Worm (Caenorhabditis elegans): ENCODE results near the gene sek-6.

The sek-6 gene

ce11 chrX:10060475-10061011, 29.6 kb downstream of the sek-6 start, which contains the start of gene ZC373.3:
ZC373.3 (plus strand) TSS chrX:10060525.
- no peak for TF ChIP-seq nhr-237 (tag; optimal IDR thresholded peaks at IDR 0.05)
- no peak for TF ChIP-seq elt-3 (tag; optimal IDR thresholded peaks at IDR 0.05)
- TF ChIP-seq sptf-1 (tag; optimal IDR thresholded peaks at IDR 0.05), result no peak
- no peak for TF ChIP-seq unc-39 (tag; optimal IDR thresholded peaks at IDR 0.05)
- TF ChIP-seq lin-32 (GFP tag; optimal IDR thresholded peaks at IDR 0.05), result no peak

- TF ChIP-seq nhr-2 (tag; optimal IDR thresholded peaks at IDR 0.05) (no peak), drap-1 (GFP tag; optimal IDR thresholded peaks at IDR 0.05) (no peak), ceh-83 (GFP tag; optimal IDR thresholded peaks at IDR 0.05) (no peak), hlh-1 (tag; optimal IDR thresholded peaks at IDR 0.05) (peak; percentile 65)
Observed at ce11 chrX:10068468-10068867, 37.5 kb downstream of the sek-6 start.

ce11 chrX:10069692-10070091, 38.7 kb downstream of the sek-6 start, which contains the start of gene mlck-1:
mlck-1 (minus strand) TSS chrX:10069792.
- TF ChIP-seq tbx-8 (GFP tag; optimal IDR thresholded peaks at IDR 0.05) (no peak), hlh-1 (tag; optimal IDR thresholded peaks at IDR 0.05) (no peak), lsy-2 (tag; optimal IDR thresholded peaks at IDR 0.05) (no peak), nhr-76 (tag; optimal IDR thresholded peaks at IDR 0.05) (no peak), lin-32 (GFP tag; optimal IDR thresholded peaks at IDR 0.05) (no peak), ceh-43 (GFP tag; optimal IDR thresholded peaks at IDR 0.05) (no peak), ceh-83 (GFP tag; optimal IDR thresholded peaks at IDR 0.05) (no peak), lin-13 (tag; optimal IDR thresholded peaks at IDR 0.05) (no peak), flh-1 (GFP tag; optimal IDR thresholded peaks at IDR 0.05) (no peak), nhr-2 (tag; optimal IDR thresholded peaks at IDR 0.05) (no peak), unc-39 (tag; optimal IDR thresholded peaks at IDR 0.05) (no peak), sptf-1 (tag; optimal IDR thresholded peaks at IDR 0.05) (no peak)

- TF ChIP-seq ceh-39 (tag; optimal IDR thresholded peaks at IDR 0.05), result no peak
- TF ChIP-seq unc-120 (tag; optimal IDR thresholded peaks at IDR 0.05; ENCODE audit: poor library complexity, severe bottlenecking), result no peak
- no peak for TF ChIP-seq lsy-2 (tag; optimal IDR thresholded peaks at IDR 0.05)
- TF ChIP-seq unc-62 (GFP tag; optimal IDR thresholded peaks at IDR 0.05), result no peak
- no peak for TF ChIP-seq ham-2 (GFP tag; optimal IDR thresholded peaks at IDR 0.05)
- TF ChIP-seq tbx-8 (GFP tag; optimal IDR thresholded peaks at IDR 0.05), result no peak
- no peak for TF ChIP-seq zip-8 (tag; optimal IDR thresholded peaks at IDR 0.05)
- no peak for TF ChIP-seq lin-13 (tag; optimal IDR thresholded peaks at IDR 0.05)
- TF ChIP-seq ceh-43 (GFP tag; optimal IDR thresholded peaks at IDR 0.05), result no peak
- no peak for TF ChIP-seq elt-3 (tag; optimal IDR thresholded peaks at IDR 0.05)
Observed at ce11 chrX:10074233-10074632, 43.3 kb downstream of the sek-6 start, which contains the start of gene ZC373.5. ZC373.5 (minus strand) TSS chrX:10074391.

ce11 chrX:10074988-10075387, 44.0 kb downstream of the sek-6 start, which contains the start of gene dao-4:
dao-4 (plus strand) TSS chrX:10075288.
- no peak for TF ChIP-seq ces-1 (GFP tag; optimal IDR thresholded peaks at IDR 0.05)
- TF ChIP-seq pha-4 (tag; optimal IDR thresholded peaks at IDR 0.05), result no peak
- no peak for TF ChIP-seq ceh-39 (tag; optimal IDR thresholded peaks at IDR 0.05)
- no peak for TF ChIP-seq lin-32 (GFP tag; optimal IDR thresholded peaks at IDR 0.05)

ce11 chrX:10076334-10076733, 45.4 kb downstream of the sek-6 start:
- TF ChIP-seq drap-1 (GFP tag; optimal IDR thresholded peaks at IDR 0.05), result no peak
- no peak for TF ChIP-seq lsy-2 (tag; optimal IDR thresholded peaks at IDR 0.05)

- no peak for TF ChIP-seq cnd-1 (tag; optimal IDR thresholded peaks at IDR 0.05)
- no peak for TF ChIP-seq mls-2 (tag; optimal IDR thresholded peaks at IDR 0.05)
- no peak for TF ChIP-seq unc-120 (tag; optimal IDR thresholded peaks at IDR 0.05; ENCODE audit: poor library complexity, severe bottlenecking)
- TF ChIP-seq ceh-43 (GFP tag; optimal IDR thresholded peaks at IDR 0.05), result no peak
- no peak for TF ChIP-seq ceh-83 (GFP tag; optimal IDR thresholded peaks at IDR 0.05)
- TF ChIP-seq elt-1 (tag; optimal IDR thresholded peaks at IDR 0.05; ENCODE audit: borderline replicate concordance, insufficient read depth), result no peak
- TF ChIP-seq nhr-2 (tag; optimal IDR thresholded peaks at IDR 0.05), result no peak
- TF ChIP-seq unc-62 (GFP tag; optimal IDR thresholded peaks at IDR 0.05), result no peak
- no peak for TF ChIP-seq ztf-11 (tag; optimal IDR thresholded peaks at IDR 0.05)
- TF ChIP-seq blmp-1 (tag; optimal IDR thresholded peaks at IDR 0.05), result no peak
- TF ChIP-seq nhr-28 (tag; optimal IDR thresholded peaks at IDR 0.05), result no peak
- no peak for TF ChIP-seq M03D4.4 (tag; optimal IDR thresholded peaks at IDR 0.05)
- TF ChIP-seq ceh-39 (tag; optimal IDR thresholded peaks at IDR 0.05), result no peak
- TF ChIP-seq nhr-237 (tag; optimal IDR thresholded peaks at IDR 0.05), result no peak
- TF ChIP-seq bed-3 (GFP tag; optimal IDR thresholded peaks at IDR 0.05), result no peak
- no peak for TF ChIP-seq nhr-76 (tag; optimal IDR thresholded peaks at IDR 0.05)
- no peak for TF ChIP-seq lin-13 (tag; optimal IDR thresholded peaks at IDR 0.05)
- no peak for TF ChIP-seq mab-5 (tag; optimal IDR thresholded peaks at IDR 0.05)
- no peak for TF ChIP-seq sem-2 (GFP tag; optimal IDR thresholded peaks at IDR 0.05)
Observed at ce11 chrX:10077297-10077696, 46.3 kb downstream of the sek-6 start, which contains the start of gene col-176. col-176 (plus strand) TSS chrX:10077597.

Measured in whole organism, mixed stage, embryonic.